Worm (Caenorhabditis elegans) whole organism, early embryonic: ENCODE measurements around the gene spp-27.

Source experiments
- aly-1 ChIP-seq: sonication (generic microtip); optimal IDR thresholded peaks from 2 replicates; lab custom pipeline; 2016; ENCODE audit warnings: missing genetic modification characterization, missing compliant biosample characterization
- ama-1 ChIP-seq: fragments of 150-350 bp; optimal IDR thresholded peaks from 2 replicates; lab custom pipeline; 2014
- ceh-36 ChIP-seq: sonication (generic microtip); optimal IDR thresholded peaks from 2 replicates; lab custom pipeline; 2016; ENCODE audit warnings: missing genetic modification characterization, inconsistent platforms, missing compliant biosample characterization
- flt-1 ChIP-seq: fragments of 200-800 bp; sonication (Bioruptor generic); IDR thresholded peaks from 2 replicates; pipeline ENCODE4 v1.3.6; 2022; ENCODE audit warnings: missing genetic modification characterization, missing compliant biosample characterization
- hmbx-1 ChIP-seq: sonication (generic microtip); optimal IDR thresholded peaks from 2 replicates; lab custom pipeline; 2016; ENCODE audit warnings: mild to moderate bottlenecking, missing genetic modification characterization, missing compliant biosample characterization
- hnd-1 ChIP-seq: sonication (generic microtip); optimal IDR thresholded peaks from 2 replicates; lab custom pipeline; 2016; ENCODE audit warnings: missing genetic modification characterization, missing compliant biosample characterization
- pes-1 ChIP-seq: fragments of 200-800 bp; sonication (Bioruptor generic); IDR thresholded peaks from 2 replicates; pipeline ENCODE4 v1.3.6; 2022; ENCODE audit warnings: missing genetic modification reagents, missing genetic modification characterization, missing compliant biosample characterization
- scrt-1 ChIP-seq: fragments of 200-800 bp; sonication (Bioruptor generic); IDR thresholded peaks from 2 replicates; pipeline ENCODE4 v1.3.6; 2022; ENCODE audit warnings: missing genetic modification characterization, missing compliant biosample characterization
- sea-1 ChIP-seq: fragments of 200-800 bp; sonication (Bioruptor generic); conservative IDR thresholded peaks from 2 replicates; pipeline ENCODE4 v1.3.6; 2022; ENCODE audit warnings: missing genetic modification characterization, missing compliant biosample characterization
- tbx-37 ChIP-seq: fragments of 200-800 bp; sonication (Bioruptor generic); conservative IDR thresholded peaks from 2 replicates; pipeline ENCODE4 v1.3.6; 2022; ENCODE audit warnings: missing genetic modification reagents, missing genetic modification characterization, missing compliant biosample characterization
- tra-4 ChIP-seq: sonication (generic microtip); optimal IDR thresholded peaks from 2 replicates; lab custom pipeline; 2017; ENCODE audit warnings: missing genetic modification characterization, missing compliant biosample characterization

DNA sequence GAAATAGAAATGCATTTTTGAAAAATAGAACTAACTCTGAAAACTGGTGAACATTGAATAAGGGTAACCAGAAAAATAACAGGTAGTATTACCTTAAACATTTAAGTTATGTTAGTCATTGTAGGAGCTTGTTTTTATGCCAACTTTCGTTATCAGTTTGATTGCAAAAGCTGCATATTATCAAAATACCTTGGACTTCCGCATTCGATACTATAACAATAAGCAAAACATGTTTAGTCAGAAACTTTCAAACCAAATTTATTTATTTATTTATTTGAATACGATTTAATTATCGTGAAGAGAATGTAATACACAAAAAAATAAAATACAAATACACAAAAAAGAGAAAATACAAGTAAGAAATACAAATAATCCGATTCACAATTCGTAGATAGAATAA, 2.6 kb downstream of the spp-27 start, which contains the start of gene K04A8.19:
- TF ChIP-seq tbx-37: no peak
- no peak for TF ChIP-seq hnd-1 (tag; lab: Kevin White, UChicago)
- TF ChIP-seq ama-1 (lab: Kevin White, UChicago): no peak
- no peak for TF ChIP-seq ceh-36 (tag; lab: Kevin White, UChicago)
- TF ChIP-seq sea-1: no peak
- TF ChIP-seq tra-4 (tag; lab: Kevin White, UChicago): no peak
- TF ChIP-seq flt-1 (GFP tag; lab: Robert Waterston, UW): no peak
- TF ChIP-seq hmbx-1 (tag; lab: Kevin White, UChicago): no peak
- TF ChIP-seq aly-1 (tag; lab: Kevin White, UChicago): no peak
- TF ChIP-seq scrt-1 (GFP tag; lab: Robert Waterston, UW): no peak
- no peak for TF ChIP-seq pes-1 (GFP tag; lab: Robert Waterston, UW)
